Fruit fly (Drosophila melanogaster): Measurements from ENCODE around the gene Tbh.

Gene Tbh

DNA sequence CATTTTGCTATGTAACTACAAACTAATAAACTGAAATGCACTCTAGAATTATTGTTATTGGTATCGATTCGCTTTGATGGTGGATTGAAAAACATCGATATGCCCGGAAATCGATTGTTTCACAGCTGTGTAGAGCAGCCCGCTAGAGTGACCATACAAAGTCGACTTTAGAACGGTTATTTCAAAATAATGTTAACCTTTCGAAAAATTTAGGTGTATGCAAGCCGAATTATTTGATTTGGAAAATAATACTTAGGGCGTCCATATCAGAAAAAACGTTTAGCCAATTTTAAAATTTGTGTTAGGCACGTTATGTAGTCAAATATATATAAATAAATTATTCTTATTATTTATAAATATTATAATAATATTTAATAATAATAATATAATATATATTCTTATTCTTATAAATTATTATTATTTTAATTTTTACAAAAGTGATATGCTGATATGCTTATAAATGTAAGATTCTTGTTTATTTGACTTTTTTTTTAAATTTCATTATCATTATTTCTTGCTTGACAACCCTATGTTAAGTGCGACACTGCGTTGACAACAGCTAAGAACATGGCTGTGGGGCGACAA lies 27.2 kb upstream of the Tbh start, which contains the start of gene sws:
Gene sws (minus strand): TSS at position 22 of the 585 bp plus-strand sequence.
- no peak for TF ChIP-seq gce (GFP tag; IDR thresholded peaks at IDR 0.05)
- TF ChIP-seq CG10274 (GFP tag; optimal IDR thresholded peaks at IDR 0.05): no peak
- no peak for TF ChIP-seq onecut (GFP tag; IDR thresholded peaks at IDR 0.05)
- no peak for TF ChIP-seq Bteb2 (GFP tag; optimal IDR thresholded peaks at IDR 0.05)
- peak in 1 of 2 experiments; percentile 30 for TF ChIP-seq dpn (GFP tag; optimal IDR thresholded peaks at IDR 0.05)
- TF ChIP-seq jigr1 (GFP tag; IDR thresholded peaks at IDR 0.05): no peak
- no peak; the same call in 2 of the 3 replicates for TF ChIP-seq hb (GFP tag; IDR thresholded peaks at IDR 0.05; ENCODE audit: partially characterized antibody)
- TF ChIP-seq Sry-δ (GFP tag; optimal IDR thresholded peaks at IDR 0.05): peak; percentile 57
- no peak for TF ChIP-seq gcm (GFP tag; optimal IDR thresholded peaks at IDR 0.05)
- TF ChIP-seq sima (GFP tag; optimal IDR thresholded peaks at IDR 0.05): no peak
- TF ChIP-seq lov (optimal IDR thresholded peaks at IDR 0.05): no peak
- no peak for TF ChIP-seq lov (GFP tag; IDR thresholded peaks at IDR 0.05)
- TF ChIP-seq CG8359 (GFP tag; optimal IDR thresholded peaks at IDR 0.05; ENCODE audit: borderline replicate concordance): no peak
- TF ChIP-seq CG4820 (GFP tag; optimal IDR thresholded peaks at IDR 0.05): no peak
- peak; percentile 19 for TF ChIP-seq NfI (GFP tag; optimal IDR thresholded peaks at IDR 0.05)
- no peak for TF ChIP-seq esg (GFP tag; conservative IDR thresholded peaks at IDR 0.05)
- TF ChIP-seq bigmax (GFP tag; optimal IDR thresholded peaks at IDR 0.05): no peak
- TF ChIP-seq ranshi (GFP tag; IDR thresholded peaks at IDR 0.05): peak; percentile 42; the same call in 1 of the 2 replicates
- no peak for TF ChIP-seq toy (GFP tag; IDR thresholded peaks at IDR 0.05)
- no peak for TF ChIP-seq Sin3A (optimal IDR thresholded peaks at IDR 0.05)
- no peak for TF ChIP-seq D (optimal IDR thresholded peaks at IDR 0.05)
- TF ChIP-seq D (GFP tag; optimal IDR thresholded peaks at IDR 0.05): no peak
- no peak for TF ChIP-seq Hmx (GFP tag; optimal IDR thresholded peaks at IDR 0.05)
- TF ChIP-seq CoRest (tag; optimal IDR thresholded peaks at IDR 0.05): peak; percentile 67
- peak; percentile 63 for TF ChIP-seq CG13775 (GFP tag; optimal IDR thresholded peaks at IDR 0.05)
- TF ChIP-seq Myb (GFP tag; optimal IDR thresholded peaks at IDR 0.05): peak; percentile 15
- TF ChIP-seq H2.0 (GFP tag; IDR thresholded peaks at IDR 0.05): no peak
- TF ChIP-seq Kr (GFP tag; optimal IDR thresholded peaks at IDR 0.05): no peak
- no peak for TF ChIP-seq gsb (GFP tag; IDR thresholded peaks at IDR 0.05)
- no peak for TF ChIP-seq CG17328 (GFP tag; IDR thresholded peaks at IDR 0.05)
- TF ChIP-seq br (optimal IDR thresholded peaks at IDR 0.05): no peak
- TF ChIP-seq CG10431 (GFP tag; optimal IDR thresholded peaks at IDR 0.05): peak; percentile 4
- TF ChIP-seq emc (GFP tag; optimal IDR thresholded peaks at IDR 0.05): no peak
- no peak for TF ChIP-seq Max (GFP tag; optimal IDR thresholded peaks at IDR 0.05)
- no peak for TF ChIP-seq Pdp1 (GFP tag; optimal IDR thresholded peaks at IDR 0.05)
- TF ChIP-seq nom (GFP tag; optimal IDR thresholded peaks at IDR 0.05): no peak
- no peak for TF ChIP-seq vfl (GFP tag; optimal IDR thresholded peaks at IDR 0.05)
- TF ChIP-seq CG6272 (GFP tag; IDR thresholded peaks at IDR 0.05): no peak
- TF ChIP-seq fd102C (GFP tag; optimal IDR thresholded peaks at IDR 0.05): no peak
- TF ChIP-seq CG9876 (GFP tag; optimal IDR thresholded peaks at IDR 0.05): no peak
- no peak for TF ChIP-seq ems (GFP tag; optimal IDR thresholded peaks at IDR 0.05)
- TF ChIP-seq ATbp (GFP tag; optimal IDR thresholded peaks at IDR 0.05): no peak
- no peak for TF ChIP-seq so (GFP tag; IDR thresholded peaks at IDR 0.05)
- peak; percentile 59 for TF ChIP-seq inv (GFP tag; IDR thresholded peaks at IDR 0.05; ENCODE audit: partially characterized antibody)
- no peak for TF ChIP-seq Elba2 (GFP tag; optimal IDR thresholded peaks at IDR 0.05)
- TF ChIP-seq Ets65A (GFP tag): peak; percentile 62
- TF ChIP-seq gcm2 (GFP tag; optimal IDR thresholded peaks at IDR 0.05): no peak
- no peak for TF ChIP-seq CG13624 (GFP tag; optimal IDR thresholded peaks at IDR 0.05)
- TF ChIP-seq CG3726 (GFP tag; IDR thresholded peaks at IDR 0.05): no peak
- peak; percentile 55 for TF ChIP-seq CG11504 (tag; optimal IDR thresholded peaks at IDR 0.05)
- TF ChIP-seq CG11456 (GFP tag; IDR thresholded peaks at IDR 0.05): no peak
- TF ChIP-seq CG10565 (GFP tag; optimal IDR thresholded peaks at IDR 0.05): no peak
- peak; percentile 46 for TF ChIP-seq CG12659 (GFP tag; optimal IDR thresholded peaks at IDR 0.05)

All from whole organism, embryonic.